Fruit fly (Drosophila melanogaster) whole organism, embryonic: ENCODE results near the gene beta4GalNAcTB.

Experiments used
- Bgb ChIP-seq: fragments of 200-800 bp; sonication (Bioruptor generic); IDR thresholded peaks from 2 replicates; pipeline ENCODE4 v1.3.6; 2022; ENCODE audit warnings: missing biosample characterization, missing genetic modification characterization; ENCODE audit not compliant: partially characterized antibody
- CG10565 ChIP-seq: fragments of 200-800 bp; sonication (Bioruptor generic); optimal IDR thresholded peaks from 3 replicates; lab custom pipeline; 2016; ENCODE audit warnings: missing biosample characterization, mild to moderate bottlenecking, missing genetic modification characterization
- CG12219 ChIP-seq: fragments of 200-800 bp; sonication (Bioruptor generic); optimal IDR thresholded peaks from 3 replicates; lab custom pipeline; 2018; ENCODE audit warnings: missing biosample characterization, mild to moderate bottlenecking, missing genetic modification characterization
- CG12769 ChIP-seq: fragments of 200-800 bp; sonication (Bioruptor generic); optimal IDR thresholded peaks from 2 replicates; lab custom pipeline; 2019; ENCODE audit warnings: missing biosample characterization, mild to moderate bottlenecking, missing genetic modification characterization, moderate library complexity
- CG14014 ChIP-seq: fragments of 200-800 bp; sonication (Bioruptor generic); IDR thresholded peaks from 2 replicates; pipeline ENCODE4 v1.3.6; 2022; ENCODE audit warnings: missing biosample characterization, missing genetic modification characterization
- CG14050 ChIP-seq: fragments of 200-800 bp; sonication (Bioruptor generic); IDR thresholded peaks from 3 replicates; pipeline ENCODE4 v1.3.6; 2022; ENCODE audit warnings: missing biosample characterization, missing genetic modification characterization
- CG14965 ChIP-seq: fragments of 200-800 bp; sonication (Bioruptor generic); optimal IDR thresholded peaks from 2 replicates; lab custom pipeline; 2016; ENCODE audit warnings: missing biosample characterization, missing genetic modification characterization, borderline replicate concordance
- CG15073 ChIP-seq: fragments of 200-800 bp; sonication (Bioruptor generic); optimal IDR thresholded peaks from 2 replicates; lab custom pipeline; 2016; ENCODE audit warnings: missing biosample characterization, missing genetic modification characterization
- CG15696 ChIP-seq: fragments of 200-800 bp; sonication (Bioruptor generic); optimal IDR thresholded peaks from 2 replicates; lab custom pipeline; 2019; ENCODE audit warnings: missing biosample characterization, mild to moderate bottlenecking, missing genetic modification characterization, moderate library complexity
- CG17186 ChIP-seq: fragments of 200-800 bp; sonication (Bioruptor generic); optimal IDR thresholded peaks from 3 replicates; lab custom pipeline; 2017; ENCODE audit warnings: missing biosample characterization, missing genetic modification reagents, missing genetic modification characterization
- CG17912 ChIP-seq: fragments of 200-800 bp; sonication (Bioruptor generic); optimal IDR thresholded peaks from 2 replicates; lab custom pipeline; 2018; ENCODE audit warnings: missing biosample characterization, mild to moderate bottlenecking, missing genetic modification characterization
- CG18619 ChIP-seq: fragments of 200-800 bp; sonication (Bioruptor generic); optimal IDR thresholded peaks from 3 replicates; lab custom pipeline; 2017; ENCODE audit warnings: missing biosample characterization, mild to moderate bottlenecking, missing genetic modification characterization
- CG30431 ChIP-seq: fragments of 200-800 bp; sonication (Bioruptor generic); optimal IDR thresholded peaks from 2 replicates; lab custom pipeline; 2017; ENCODE audit warnings: missing biosample characterization, missing genetic modification characterization
- CG3407 ChIP-seq: fragments of 200-800 bp; sonication (Bioruptor generic); optimal IDR thresholded peaks from 2 replicates; lab custom pipeline; 2018; ENCODE audit warnings: missing biosample characterization, mild to moderate bottlenecking, missing genetic modification characterization
- CG42726 ChIP-seq: fragments of 200-800 bp; sonication (Bioruptor generic); IDR thresholded peaks from 2 replicates; pipeline ENCODE4 v1.3.6; 2022; ENCODE audit warnings: missing biosample characterization, missing genetic modification characterization; ENCODE audit not compliant: partially characterized antibody
- CG4404 ChIP-seq: fragments of 200-800 bp; sonication (Bioruptor generic); IDR thresholded peaks from 2 replicates; pipeline ENCODE4 v1.3.6; 2022; ENCODE audit warnings: missing biosample characterization, missing genetic modification characterization
- CG6765 ChIP-seq: fragments of 200-800 bp; sonication (Bioruptor generic); optimal IDR thresholded peaks from 3 replicates; lab custom pipeline; 2017; ENCODE audit warnings: missing biosample characterization, mild to moderate bottlenecking, missing genetic modification characterization
- CG7357 ChIP-seq: fragments of 200-800 bp; sonication (Bioruptor generic); IDR thresholded peaks from 3 replicates; pipeline ENCODE4 v1.3.6; 2022; ENCODE audit warnings: missing biosample characterization, missing genetic modification characterization
- CG8478 ChIP-seq: fragments of >200 bp; optimal IDR thresholded peaks from 2 replicates; lab custom pipeline; 2018
- CG9215 ChIP-seq: fragments of 200-800 bp; sonication (Bioruptor generic); IDR thresholded peaks from 2 replicates; pipeline ENCODE4 v1.3.6; 2022; ENCODE audit warnings: missing biosample characterization, missing genetic modification characterization
- CG9727 ChIP-seq: fragments of 200-800 bp; sonication (Bioruptor generic); optimal IDR thresholded peaks from 3 replicates; lab custom pipeline; 2017; ENCODE audit warnings: missing biosample characterization, mild to moderate bottlenecking, missing genetic modification characterization
- CTCF ChIP-seq: fragments of 200-800 bp; sonication (Bioruptor generic); optimal IDR thresholded peaks from 2 replicates; lab custom pipeline; 2017; ENCODE audit warnings: missing biosample characterization, mild to moderate bottlenecking, missing genetic modification characterization, moderate library complexity
- Doc3 ChIP-seq: fragments of 200-800 bp; sonication (Bioruptor generic); IDR thresholded peaks from 3 replicates; pipeline ENCODE4 v1.3.6; 2022; ENCODE audit warnings: missing biosample characterization, missing genetic modification characterization; ENCODE audit not compliant: partially characterized antibody
- Ets97D ChIP-seq: fragments of 200-800 bp; sonication (Bioruptor generic); optimal IDR thresholded peaks from 3 replicates; lab custom pipeline; 2016; ENCODE audit warnings: missing biosample characterization, missing genetic modification characterization
- Hr78 ChIP-seq, 2 experiments: fragments of 200-800 bp in 1 of 2; fragments of >200 bp in 1 of 2; sonication (Bioruptor generic) in 1 of 2; optimal IDR thresholded peaks; 2 replicates each; lab custom pipeline; 2017 to 2019; ENCODE audit warnings: missing biosample characterization in 2 of 2, missing genetic modification characterization in 2 of 2, mild to moderate bottlenecking in 1 of 2, moderate library complexity in 1 of 2
- Lpt ChIP-seq: fragments of >200 bp; optimal IDR thresholded peaks from 2 replicates; lab custom pipeline; 2018; ENCODE audit warnings: missing biosample characterization, missing genetic modification characterization
- Myb ChIP-seq: fragments of 200-800 bp; sonication (Bioruptor generic); optimal IDR thresholded peaks from 2 replicates; lab custom pipeline; 2016; ENCODE audit warnings: missing biosample characterization, missing genetic modification characterization
- NFAT ChIP-seq: fragments of 200-800 bp; sonication (Bioruptor generic); IDR thresholded peaks from 2 replicates; pipeline ENCODE4 v1.3.6; 2022; ENCODE audit warnings: missing biosample characterization, missing genetic modification characterization
- Nf-YA ChIP-seq: fragments of 200-800 bp; sonication (Bioruptor generic); IDR thresholded peaks from 2 replicates; pipeline ENCODE4 v1.3.6; 2022; ENCODE audit warnings: missing biosample characterization, missing genetic modification characterization
- PHDP ChIP-seq: fragments of 200-800 bp; sonication (Bioruptor generic); optimal IDR thresholded peaks from 3 replicates; lab custom pipeline; 2018; ENCODE audit warnings: missing biosample characterization, mild to moderate bottlenecking, missing genetic modification characterization, moderate library complexity
- Ravus ChIP-seq: fragments of 200-800 bp; sonication (Bioruptor generic); IDR thresholded peaks from 2 replicates; pipeline ENCODE4 v1.3.6; 2022; ENCODE audit warnings: missing biosample characterization, missing genetic modification characterization
- Scr ChIP-seq: fragments of 200-800 bp; sonication (Bioruptor generic); IDR thresholded peaks from 2 replicates; pipeline ENCODE4 v1.3.6; 2022; ENCODE audit warnings: missing biosample characterization, missing genetic modification characterization; ENCODE audit not compliant: partially characterized antibody
- Sox100B ChIP-seq: fragments of 200-800 bp; sonication (Bioruptor generic); optimal IDR thresholded peaks from 3 replicates; lab custom pipeline; 2018; ENCODE audit warnings: missing biosample characterization, mild to moderate bottlenecking, missing genetic modification characterization
- Sox102F ChIP-seq: fragments of 200-800 bp; sonication (Bioruptor generic); optimal IDR thresholded peaks from 2 replicates; lab custom pipeline; 2018; ENCODE audit warnings: missing biosample characterization, mild to moderate bottlenecking, missing genetic modification characterization, moderate library complexity
- amos ChIP-seq: fragments of 200-800 bp; sonication (Bioruptor generic); IDR thresholded peaks from 2 replicates; pipeline ENCODE4 v1.3.6; 2022; ENCODE audit warnings: missing biosample characterization, missing genetic modification characterization; ENCODE audit not compliant: partially characterized antibody
- bsh ChIP-seq, 2 experiments: fragments of 200-800 bp; sonication (Bioruptor generic); optimal IDR thresholded peaks; 2 replicates each; lab custom pipeline; 2017 to 2018; ENCODE audit warnings: mild to moderate bottlenecking in 2 of 2, missing biosample characterization in 2 of 2, missing genetic modification characterization in 2 of 2, moderate library complexity in 1 of 2
- ci ChIP-seq: fragments of 200-800 bp; sonication (Bioruptor generic); IDR thresholded peaks from 3 replicates; pipeline ENCODE4 v1.3.6; 2022; ENCODE audit warnings: missing biosample characterization, missing genetic modification characterization
- dpn ChIP-seq, 2 experiments: fragments of 200-800 bp; sonication (Bioruptor generic); optimal IDR thresholded peaks; 3 replicates each; lab custom pipeline; 2016; ENCODE audit warnings: missing biosample characterization in 2 of 2, missing genetic modification characterization in 2 of 2
- ems ChIP-seq: fragments of 200-800 bp; sonication (Bioruptor generic); optimal IDR thresholded peaks from 3 replicates; lab custom pipeline; 2016; ENCODE audit warnings: missing biosample characterization, missing genetic modification characterization
- h ChIP-seq: fragments of >200 bp; optimal IDR thresholded peaks from 2 replicates; lab custom pipeline; 2017
- ham ChIP-seq: fragments of 200-800 bp; sonication (Bioruptor generic); IDR thresholded peaks from 2 replicates; pipeline ENCODE4 v1.3.6; 2022; ENCODE audit warnings: missing biosample characterization, missing genetic modification characterization
- ind ChIP-seq: fragments of 200-800 bp; sonication (Bioruptor generic); optimal IDR thresholded peaks from 3 replicates; lab custom pipeline; 2016; ENCODE audit warnings: missing biosample characterization, missing genetic modification characterization
- nerfin-1 ChIP-seq: fragments of 200-800 bp; sonication (Bioruptor generic); optimal IDR thresholded peaks from 3 replicates; lab custom pipeline; 2019; ENCODE audit warnings: missing biosample characterization, mild to moderate bottlenecking, missing genetic modification characterization, moderate library complexity
- nmo ChIP-seq: fragments of 200-800 bp; sonication (Bioruptor generic); optimal IDR thresholded peaks from 2 replicates; lab custom pipeline; 2018; ENCODE audit warnings: missing biosample characterization, mild to moderate bottlenecking, missing genetic modification characterization, moderate library complexity
- pita ChIP-seq: fragments of 200-800 bp; sonication (Bioruptor generic); optimal IDR thresholded peaks from 2 replicates; lab custom pipeline; 2017; ENCODE audit warnings: missing biosample characterization, mild to moderate bottlenecking, missing genetic modification characterization
- psq ChIP-seq: fragments of 200-800 bp; sonication (Bioruptor generic); optimal IDR thresholded peaks from 2 replicates; lab custom pipeline; 2017; ENCODE audit warnings: missing biosample characterization, missing genetic modification characterization
- tgo ChIP-seq: fragments of 200-800 bp; sonication (Bioruptor generic); IDR thresholded peaks from 3 replicates; pipeline ENCODE4 v1.3.6; 2022; ENCODE audit warnings: missing biosample characterization, missing genetic modification characterization
- z ChIP-seq: fragments of 200-800 bp; sonication (Bioruptor generic); IDR thresholded peaks from 3 replicates; pipeline ENCODE4 v1.3.6; 2022; ENCODE audit warnings: missing biosample characterization, missing genetic modification characterization
- zen2 ChIP-seq: fragments of 200-800 bp; sonication (Bioruptor generic); IDR thresholded peaks from 3 replicates; pipeline ENCODE4 v1.3.6; 2022; ENCODE audit warnings: missing biosample characterization, missing genetic modification characterization; ENCODE audit not compliant: partially characterized antibody
- zfh1 ChIP-seq: fragments of 200-800 bp; sonication (Bioruptor generic); IDR thresholded peaks from 3 replicates; pipeline ENCODE4 v1.3.6; 2022; ENCODE audit warnings: missing biosample characterization, missing genetic modification characterization

beta4GalNAcTB gene

dm6 chr3R:29004884-29005621 lies 28.8 kb downstream of the beta4GalNAcTB start (continued):
- TF ChIP-seq Ets97D, result no peak
- TF ChIP-seq Doc3 (GFP tag; lab: Robert Waterston, UW), result no peak
- TF ChIP-seq CG9215 (GFP tag; lab: Robert Waterston, UW), result no peak
- no peak for TF ChIP-seq Ravus
- peak; percentile 22; the same call in 1 of the 3 replicates for TF ChIP-seq CG7357 (GFP tag; lab: Robert Waterston, UW)
- TF ChIP-seq tgo (GFP tag; lab: Robert Waterston, UW), result no peak
- peak; percentile 11 for TF ChIP-seq Sox100B (GFP tag; lab: Kevin White, UChicago)
- no peak for TF ChIP-seq Scr
- TF ChIP-seq CG30431, result no peak
- no peak for TF ChIP-seq CG4404 (GFP tag; lab: Robert Waterston, UW)
- TF ChIP-seq CG17912 (GFP tag; lab: Kevin White, UChicago), result no peak
- no peak for TF ChIP-seq CG10565 (GFP tag; lab: Kevin White, UChicago)
- TF ChIP-seq nerfin-1, result no peak
- TF ChIP-seq psq (GFP tag; lab: Kevin White, UChicago), result no peak
- no peak for TF ChIP-seq CG18619 (GFP tag; lab: Kevin White, UChicago)
- TF ChIP-seq Hr78 (GFP tag; optimal IDR thresholded peaks at IDR 0.05; lab: Kevin White, UChicago), result no peak
- no peak for TF ChIP-seq CG14014 (GFP tag; lab: Robert Waterston, UW)
- no peak for TF ChIP-seq CG3407 (GFP tag; lab: Kevin White, UChicago)
- TF ChIP-seq pita (GFP tag; lab: Kevin White, UChicago), result no peak
- TF ChIP-seq CG14965, result no peak
- peak; percentile 70 for TF ChIP-seq Sox102F (GFP tag; lab: Kevin White, UChicago)
- no peak for TF ChIP-seq CG15073 (GFP tag; lab: Kevin White, UChicago)
- peak; percentile 58 for TF ChIP-seq CG12769 (tag; lab: Kevin White, UChicago)
- no peak for TF ChIP-seq CG9727 (GFP tag; lab: Kevin White, UChicago)
- TF ChIP-seq z (GFP tag; lab: Robert Waterston, UW), result no peak
- no peak for TF ChIP-seq CG12219
- TF ChIP-seq nmo (GFP tag; lab: Kevin White, UChicago), result peak; percentile 54
- peak; percentile 33 for TF ChIP-seq ind (GFP tag; lab: Kevin White, UChicago)
- no peak for TF ChIP-seq ham
- TF ChIP-seq CG15696 (tag; lab: Kevin White, UChicago), result no peak
- TF ChIP-seq CG14050 (GFP tag; lab: Robert Waterston, UW), result peak; percentile 45; the same call in 1 of the 3 replicates
- TF ChIP-seq CG6765 (GFP tag; lab: Kevin White, UChicago), result no peak
- TF ChIP-seq CTCF (GFP tag; lab: Kevin White, UChicago), result no peak
- peak; percentile 41 for TF ChIP-seq PHDP (tag; lab: Kevin White, UChicago)
- TF ChIP-seq zen2 (GFP tag; lab: Robert Waterston, UW), result no peak
- no peak for TF ChIP-seq h (lab: Kevin White, UChicago)
- TF ChIP-seq dpn (GFP tag; optimal IDR thresholded peaks at IDR 0.05; lab: Kevin White, UChicago), result peak in 1 of 2 experiments; percentile 47
- TF ChIP-seq NFAT (GFP tag; lab: Robert Waterston, UW), result no peak
- TF ChIP-seq Lpt (GFP tag; lab: Kevin White, UChicago), result no peak
- TF ChIP-seq amos, result no peak
- no peak for TF ChIP-seq CG42726 (GFP tag; lab: Robert Waterston, UW)
- TF ChIP-seq CG8478 (lab: Kevin White, UChicago), result no peak
- peak in 1 of 2 experiments; percentile 33 for TF ChIP-seq bsh (GFP tag; optimal IDR thresholded peaks at IDR 0.05; lab: Kevin White, UChicago)
- no peak for TF ChIP-seq Myb (GFP tag; lab: Kevin White, UChicago)
- TF ChIP-seq CG17186 (GFP tag; lab: Kevin White, UChicago), result no peak
- 0 out of 2 replicates have a peak, but pooled peaks have one; percentile 29 for TF ChIP-seq Nf-YA (GFP tag; lab: Robert Waterston, UW)
- no peak for TF ChIP-seq ems (GFP tag; lab: Kevin White, UChicago)
- no peak for TF ChIP-seq Bgb (GFP tag; lab: Robert Waterston, UW)
- 0 out of 3 replicates have a peak, but pooled peaks have one; percentile 48 for TF ChIP-seq ci
- TF ChIP-seq zfh1 (GFP tag; lab: Robert Waterston, UW), result 0 out of 3 replicates have a peak, but pooled peaks have one; percentile 32
